Worm (Caenorhabditis elegans): ENCODE data around the gene tbb-1.
A peak's percentile ranks its signal among the peaks of the same experiment; 100 is the strongest.

Gene tbb-1

ce11 chrIII:10758422-10758821 lies 16.2 kb upstream of the tbb-1 start, which contains the start of gene K01G5.10:
Gene K01G5.10 (minus strand): TSS chrIII:10758522.
- TF ChIP-seq hmbx-1 (tag; optimal IDR thresholded peaks at IDR 0.05), result no peak
- TF ChIP-seq hmg-4 (GFP tag; optimal IDR thresholded peaks at IDR 0.05), result no peak
- no peak for TF ChIP-seq ceh-13 (GFP tag; optimal IDR thresholded peaks at IDR 0.05)
- TF ChIP-seq pes-1 (GFP tag; IDR thresholded peaks at IDR 0.05), result no peak
- TF ChIP-seq F13C5.2 (tag; optimal IDR thresholded peaks at IDR 0.05), result no peak
- no peak for TF ChIP-seq ceh-36 (tag; optimal IDR thresholded peaks at IDR 0.05)
- no peak for TF ChIP-seq flt-1 (GFP tag; IDR thresholded peaks at IDR 0.05)
- TF ChIP-seq scrt-1 (GFP tag; IDR thresholded peaks at IDR 0.05), result no peak
- no peak for TF ChIP-seq tra-4 (tag; optimal IDR thresholded peaks at IDR 0.05)
- TF ChIP-seq B0310.2 (tag; optimal IDR thresholded peaks at IDR 0.05), result no peak

- TF ChIP-seq tra-4 (tag; optimal IDR thresholded peaks at IDR 0.05) (no peak), pes-1 (GFP tag; IDR thresholded peaks at IDR 0.05) (no peak), sea-1 (GFP tag; conservative IDR thresholded peaks at IDR 0.05) (no peak), ama-1 (optimal IDR thresholded peaks at IDR 0.05) (no peak), tbx-11 (GFP tag; IDR thresholded peaks at IDR 0.05) (no peak), B0310.2 (tag; optimal IDR thresholded peaks at IDR 0.05) (no peak), tbx-37 (GFP tag; conservative IDR thresholded peaks at IDR 0.05) (no peak), ceh-13 (GFP tag; optimal IDR thresholded peaks at IDR 0.05) (no peak), flt-1 (GFP tag; IDR thresholded peaks at IDR 0.05) (no peak), ceh-36 (tag; optimal IDR thresholded peaks at IDR 0.05) (no peak), ets-7 (tag; optimal IDR thresholded peaks at IDR 0.05) (no peak)
Observed at ce11 chrIII:10757540-10757939, 15.3 kb upstream of the tbb-1 start, which contains the start of gene rnf-113. Gene rnf-113 (minus strand): TSS chrIII:10757640.

DNA sequence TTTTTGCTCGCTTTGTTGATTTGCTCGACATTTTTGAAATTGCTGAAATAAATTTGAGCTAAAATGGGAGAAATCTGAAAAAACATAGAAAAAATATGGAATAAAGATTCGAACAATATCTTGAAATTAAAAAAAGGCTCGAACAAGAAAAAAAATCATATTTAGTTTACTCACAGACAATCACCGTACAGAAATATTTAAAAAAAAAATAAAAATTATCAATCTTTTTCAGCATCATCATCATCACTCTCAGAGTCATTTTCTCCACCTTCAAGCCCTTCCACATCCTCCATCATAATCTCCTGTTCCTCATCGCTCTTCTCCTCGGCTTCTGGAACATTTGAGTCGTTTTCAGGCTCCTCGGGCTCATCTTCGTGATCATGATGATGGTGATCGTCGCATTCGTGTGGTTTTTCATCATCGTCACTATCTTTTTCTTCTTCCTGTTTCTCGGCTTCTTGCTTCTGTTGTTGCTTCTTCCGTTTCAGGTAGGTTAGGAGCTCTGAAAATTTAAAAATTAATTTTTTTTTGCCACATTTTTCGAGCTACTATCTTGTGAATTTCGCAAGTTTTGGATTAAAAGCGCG lies 13.3 kb upstream of the tbb-1 start, which contains the start of gene hpl-2:
TSS of gene hpl-2 (minus strand) at position 51 of the 587 bp plus-strand sequence.
- no peak for TF ChIP-seq aly-1 (tag; optimal IDR thresholded peaks at IDR 0.05)
- TF ChIP-seq ceh-13 (GFP tag; optimal IDR thresholded peaks at IDR 0.05), result no peak
- TF ChIP-seq hmg-4 (GFP tag; optimal IDR thresholded peaks at IDR 0.05), result no peak
- TF ChIP-seq hnd-1 (tag; optimal IDR thresholded peaks at IDR 0.05), result no peak
- TF ChIP-seq flt-1 (GFP tag; IDR thresholded peaks at IDR 0.05), result no peak
- TF ChIP-seq ceh-36 (tag; optimal IDR thresholded peaks at IDR 0.05), result no peak
- TF ChIP-seq F13C5.2 (tag; optimal IDR thresholded peaks at IDR 0.05), result no peak
- TF ChIP-seq ama-1 (optimal IDR thresholded peaks at IDR 0.05), result no peak
- TF ChIP-seq pes-1 (GFP tag; IDR thresholded peaks at IDR 0.05), result no peak
- TF ChIP-seq scrt-1 (GFP tag; IDR thresholded peaks at IDR 0.05), result no peak
- no peak for TF ChIP-seq hmbx-1 (tag; optimal IDR thresholded peaks at IDR 0.05)
- no peak for TF ChIP-seq B0310.2 (tag; optimal IDR thresholded peaks at IDR 0.05)
- TF ChIP-seq tbx-37 (GFP tag; conservative IDR thresholded peaks at IDR 0.05), result no peak
- no peak for TF ChIP-seq ets-7 (tag; optimal IDR thresholded peaks at IDR 0.05)
- TF ChIP-seq tbx-11 (GFP tag; IDR thresholded peaks at IDR 0.05), result no peak
- TF ChIP-seq sea-1 (GFP tag; conservative IDR thresholded peaks at IDR 0.05), result no peak
- no peak for TF ChIP-seq tra-4 (tag; optimal IDR thresholded peaks at IDR 0.05)

- no peak for TF ChIP-seq tra-4 (tag; optimal IDR thresholded peaks at IDR 0.05)
- TF ChIP-seq F13C5.2 (tag; optimal IDR thresholded peaks at IDR 0.05), result no peak
- no peak for TF ChIP-seq ama-1 (optimal IDR thresholded peaks at IDR 0.05)
- no peak for TF ChIP-seq hnd-1 (tag; optimal IDR thresholded peaks at IDR 0.05)
- no peak for TF ChIP-seq hmbx-1 (tag; optimal IDR thresholded peaks at IDR 0.05)
- TF ChIP-seq sea-1 (GFP tag; conservative IDR thresholded peaks at IDR 0.05), result no peak
- no peak for TF ChIP-seq ceh-36 (tag; optimal IDR thresholded peaks at IDR 0.05)
- TF ChIP-seq aly-1 (tag; optimal IDR thresholded peaks at IDR 0.05), result no peak
- TF ChIP-seq tbx-37 (GFP tag; conservative IDR thresholded peaks at IDR 0.05), result no peak
- TF ChIP-seq B0310.2 (tag; optimal IDR thresholded peaks at IDR 0.05), result no peak
- no peak for TF ChIP-seq pes-1 (GFP tag; IDR thresholded peaks at IDR 0.05)
- TF ChIP-seq flt-1 (GFP tag; IDR thresholded peaks at IDR 0.05), result no peak
- TF ChIP-seq ceh-13 (GFP tag; optimal IDR thresholded peaks at IDR 0.05), result no peak
- TF ChIP-seq hmg-4 (GFP tag; optimal IDR thresholded peaks at IDR 0.05), result no peak
- TF ChIP-seq ets-7 (tag; optimal IDR thresholded peaks at IDR 0.05), result no peak
- no peak for TF ChIP-seq scrt-1 (GFP tag; IDR thresholded peaks at IDR 0.05)
- TF ChIP-seq tbx-11 (GFP tag; IDR thresholded peaks at IDR 0.05), result no peak
Observed at ce11 chrIII:10754379-10754778, 12.1 kb upstream of the tbb-1 start.

DNA sequence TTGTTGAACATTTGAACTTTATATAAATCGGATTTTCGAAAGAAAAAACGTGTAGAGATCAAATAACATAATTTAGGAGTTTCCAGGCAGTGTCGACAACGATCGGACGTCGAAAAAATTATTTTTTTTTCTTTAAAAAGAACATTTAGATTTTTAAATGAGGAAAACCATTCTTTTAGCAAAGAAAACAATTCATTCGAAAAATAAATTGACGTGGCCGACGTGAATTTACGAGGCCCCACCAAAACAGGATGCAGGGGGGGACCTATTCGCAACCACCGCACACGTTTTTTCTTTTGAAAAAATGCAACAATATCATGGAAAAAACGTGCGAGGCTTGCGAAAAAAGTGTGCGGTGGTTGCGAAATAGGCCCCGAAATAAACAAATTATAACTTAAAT lies 7.8 kb upstream of the tbb-1 start, which contains the start of gene enu-3.6:
TSS of gene enu-3.6 (plus strand) at position 392 of the 400 bp plus-strand sequence.
- 0 out of 2 replicates have a peak, but pooled peaks have one; percentile 22 for TF ChIP-seq pes-1 (GFP tag; IDR thresholded peaks at IDR 0.05)

DNA sequence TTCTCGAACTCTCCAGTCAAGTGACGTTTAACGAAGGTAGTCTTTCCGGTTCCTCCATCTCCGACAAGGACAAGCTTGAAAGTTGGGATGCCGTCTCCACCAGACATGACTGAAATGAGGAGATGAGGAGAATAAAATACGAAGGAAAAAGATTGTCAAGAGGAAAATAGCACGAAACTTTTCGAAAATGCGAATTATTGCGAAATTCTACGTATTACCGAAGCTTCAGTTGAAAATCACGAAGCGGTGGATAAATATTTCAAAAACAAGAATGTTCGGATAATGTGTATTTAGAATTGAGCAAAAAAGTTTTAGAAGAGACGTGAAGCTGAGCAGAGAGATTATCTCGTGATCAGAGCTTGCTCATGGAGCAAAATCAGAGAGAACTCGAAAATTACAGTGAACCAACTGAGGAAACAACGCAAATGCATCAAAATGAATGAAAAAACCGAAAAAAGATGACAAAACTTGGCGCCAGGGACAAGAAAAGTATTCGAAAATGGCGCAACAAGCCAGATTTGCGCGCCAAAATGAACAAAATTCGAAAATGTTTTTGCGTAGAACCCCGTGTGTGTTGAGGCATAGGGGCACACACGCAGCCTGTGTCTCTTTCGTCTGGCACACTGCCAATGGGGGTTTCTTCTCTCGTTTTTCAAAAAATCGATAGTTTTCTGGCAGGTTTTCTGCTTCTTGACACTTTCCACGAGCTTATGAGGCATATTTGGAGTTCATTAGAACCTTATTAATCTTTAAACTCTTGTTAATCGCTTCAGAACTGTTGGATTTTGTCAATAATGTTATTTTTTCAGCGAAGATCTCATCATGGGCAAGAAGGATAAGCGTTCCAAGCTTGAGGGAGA lies 5.6 kb upstream of the tbb-1 start, which contains the start of the genes ran-1 and dkc-1:
TSS of gene ran-1 (minus strand) at position 109 of the 860 bp plus-strand sequence.
TSS of gene dkc-1 (plus strand) at position 810 of the 860 bp plus-strand sequence.
- TF ChIP-seq ets-7 (tag; optimal IDR thresholded peaks at IDR 0.05), result no peak
- peak; percentile 33 for TF ChIP-seq F13C5.2 (tag; optimal IDR thresholded peaks at IDR 0.05)
- TF ChIP-seq tbx-11 (GFP tag; IDR thresholded peaks at IDR 0.05), result no peak

DNA sequence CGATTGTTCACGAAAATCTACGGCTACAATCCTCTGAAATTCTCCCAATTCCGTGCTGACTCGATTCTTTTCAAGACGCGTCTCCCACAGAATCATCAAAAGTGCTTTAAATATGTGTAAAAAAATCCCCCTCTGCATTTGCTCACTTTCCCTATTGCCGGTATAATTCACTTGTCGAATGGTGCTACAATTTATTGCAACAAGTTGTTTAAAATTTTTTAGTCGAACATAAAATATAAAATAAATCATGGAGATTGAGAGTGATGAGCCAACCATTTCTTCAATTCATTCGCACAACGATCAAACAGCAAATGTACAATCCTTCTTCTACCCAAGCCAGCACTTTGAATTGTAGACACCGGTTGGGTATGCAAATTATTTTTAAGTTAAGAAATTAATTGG lies 4.2 kb upstream of the tbb-1 start:
- TF ChIP-seq ceh-36 (tag; optimal IDR thresholded peaks at IDR 0.05) (no peak), pes-1 (GFP tag; IDR thresholded peaks at IDR 0.05) (no peak), ama-1 (optimal IDR thresholded peaks at IDR 0.05) (no peak), scrt-1 (GFP tag; IDR thresholded peaks at IDR 0.05) (no peak), hnd-1 (tag; optimal IDR thresholded peaks at IDR 0.05) (no peak), F13C5.2 (tag; optimal IDR thresholded peaks at IDR 0.05) (no peak), aly-1 (tag; optimal IDR thresholded peaks at IDR 0.05) (no peak), ceh-13 (GFP tag; optimal IDR thresholded peaks at IDR 0.05) (no peak)

Measured in whole organism, early embryonic.